Worm (Caenorhabditis elegans) whole organism, midembryonic: ENCODE data around the gene let-413.

Experiments
- klf-2 ChIP-seq: fragments of 200-800 bp; sonication (Bioruptor generic); conservative IDR thresholded peaks from 2 replicates; pipeline ENCODE4 v1.3.6; 2022; ENCODE audit warnings: missing genetic modification reagents, missing genetic modification characterization, missing compliant biosample characterization
- ref-1 ChIP-seq: fragments of 200-800 bp; sonication (Bioruptor generic); conservative IDR thresholded peaks from 2 replicates; pipeline ENCODE4 v1.3.6; 2022; ENCODE audit warnings: missing genetic modification reagents, missing genetic modification characterization, missing compliant biosample characterization
- tab-1 ChIP-seq: fragments of 200-800 bp; sonication (Bioruptor generic); IDR thresholded peaks from 2 replicates; pipeline ENCODE4 v1.3.6; 2022; ENCODE audit warnings: missing genetic modification characterization, missing compliant biosample characterization
- ztf-23 ChIP-seq: fragments of 200-800 bp; sonication (Bioruptor generic); IDR thresholded peaks from 2 replicates; pipeline ENCODE4 v1.3.6; 2022; ENCODE audit warnings: missing genetic modification reagents, missing genetic modification characterization, missing compliant biosample characterization

- no peak for TF ChIP-seq klf-2
- TF ChIP-seq ztf-23 (GFP tag; lab: Robert Waterston, UW): no peak
- no peak for TF ChIP-seq ref-1 (GFP tag; lab: Robert Waterston, UW)
- TF ChIP-seq tab-1 (GFP tag; lab: Robert Waterston, UW): no peak
These were observed 32.5 kb upstream of the let-413 start, which contains the start of gene Y97E10AR.4 for ce11 chrV:8010103-8010502.
